Fruit fly (Drosophila melanogaster): ENCODE data around the gene rtp.

rtp gene

dm6 chr3R:5217278-5217714 is 19.8 kb downstream of the rtp start, which contains the start of gene cno (continued):
- peak; percentile 15 for TF ChIP-seq Sin3A (optimal IDR thresholded peaks at IDR 0.05)
- TF ChIP-seq chm (GFP tag; IDR thresholded peaks at IDR 0.05) = peak; percentile 83
- TF ChIP-seq CHES-1-like (GFP tag; optimal IDR thresholded peaks at IDR 0.05) = peak; percentile 28
- peak; percentile 1 for TF ChIP-seq HHEX (GFP tag; optimal IDR thresholded peaks at IDR 0.05)
- TF ChIP-seq Camta (GFP tag; optimal IDR thresholded peaks at IDR 0.05) = no peak
- TF ChIP-seq CG13775 (GFP tag; optimal IDR thresholded peaks at IDR 0.05) = no peak
- peak; percentile 33 for TF ChIP-seq CG8290 (GFP tag; optimal IDR thresholded peaks at IDR 0.05)
- TF ChIP-seq CG8290 (tag; optimal IDR thresholded peaks at IDR 0.05) = peak in 1 of 2 experiments; percentile 70
- peak; percentile 28; the same call in 1 of the 2 replicates for TF ChIP-seq bbx (GFP tag; IDR thresholded peaks at IDR 0.05; ENCODE audit: partially characterized antibody)
- TF ChIP-seq phol (tag; optimal IDR thresholded peaks at IDR 0.05) = peak; percentile 67
- TF ChIP-seq Med (GFP tag) = peak; percentile 89
- peak; percentile 36 for TF ChIP-seq her (GFP tag; optimal IDR thresholded peaks at IDR 0.05)
- TF ChIP-seq Dek (tag; optimal IDR thresholded peaks at IDR 0.05) = peak; percentile 36
- peak; percentile 9 for TF ChIP-seq CG11398 (GFP tag; optimal IDR thresholded peaks at IDR 0.05)
- 0 out of 2 replicates have a peak, but pooled peaks have one; percentile 26 for TF ChIP-seq CG17328 (GFP tag; IDR thresholded peaks at IDR 0.05)
- TF ChIP-seq Oli (tag; optimal IDR thresholded peaks at IDR 0.05) = no peak
- peak; percentile 59 for TF ChIP-seq CG14710 (tag; optimal IDR thresholded peaks at IDR 0.05)
- peak; percentile 43 for TF ChIP-seq CG2712 (tag; optimal IDR thresholded peaks at IDR 0.05)
- no peak for TF ChIP-seq CG4424 (GFP tag; optimal IDR thresholded peaks at IDR 0.05)
- 0 out of 2 replicates have a peak, but pooled peaks have one; percentile 12 for TF ChIP-seq CG32767 (GFP tag; IDR thresholded peaks at IDR 0.05)
- no peak for TF ChIP-seq CG2129 (GFP tag; IDR thresholded peaks at IDR 0.05; ENCODE audit: partially characterized antibody)
- 0 out of 3 replicates have a peak, but pooled peaks have one; percentile 39 for TF ChIP-seq CG6791 (GFP tag; IDR thresholded peaks at IDR 0.05; ENCODE audit: partially characterized antibody)
- peak; percentile 31 for TF ChIP-seq Fer1 (GFP tag; optimal IDR thresholded peaks at IDR 0.05)
- no peak for TF ChIP-seq CG43689 (GFP tag; IDR thresholded peaks at IDR 0.05)
- peak; percentile 56 for TF ChIP-seq hkb (optimal IDR thresholded peaks at IDR 0.05)
- 0 out of 2 replicates have a peak, but pooled peaks have one; percentile 12 for TF ChIP-seq hkb (GFP tag; IDR thresholded peaks at IDR 0.05)
- peak; percentile 71 for TF ChIP-seq CG9437 (GFP tag; optimal IDR thresholded peaks at IDR 0.05)
- TF ChIP-seq trem (tag; optimal IDR thresholded peaks at IDR 0.05) = peak; percentile 72
- TF ChIP-seq Bgb (GFP tag; IDR thresholded peaks at IDR 0.05; ENCODE audit: partially characterized antibody) = peak; percentile 65; the same call in 1 of the 2 replicates
- peak; percentile 79 for TF ChIP-seq CG15479 (GFP tag; optimal IDR thresholded peaks at IDR 0.05)
- no peak for TF ChIP-seq CG4328 (GFP tag; optimal IDR thresholded peaks at IDR 0.05)
- TF ChIP-seq CrebB (tag; optimal IDR thresholded peaks at IDR 0.05) = peak; percentile 20
- no peak for TF ChIP-seq Taf1 (GFP tag; IDR thresholded peaks at IDR 0.05)
- TF ChIP-seq da (GFP tag; optimal IDR thresholded peaks at IDR 0.05) = no peak
- peak; percentile 7 for TF ChIP-seq CG3163 (GFP tag; optimal IDR thresholded peaks at IDR 0.05)
- TF ChIP-seq MBD-R2 (GFP tag; IDR thresholded peaks at IDR 0.05) = peak; percentile 36; the same call in 1 of the 2 replicates
- TF ChIP-seq danr (GFP tag; IDR thresholded peaks at IDR 0.05) = no peak
- TF ChIP-seq Dbx (GFP tag; IDR thresholded peaks at IDR 0.05) = 0 out of 3 replicates have a peak, but pooled peaks have one; percentile 37
- TF ChIP-seq ATbp (GFP tag; optimal IDR thresholded peaks at IDR 0.05) = no peak
- TF ChIP-seq stc (GFP tag; IDR thresholded peaks at IDR 0.05) = peak; percentile 11; the same call in 1 of the 2 replicates
- TF ChIP-seq gcm (GFP tag; optimal IDR thresholded peaks at IDR 0.05) = peak; percentile 12
- peak; percentile 91 for TF ChIP-seq Jarid2 (GFP tag; optimal IDR thresholded peaks at IDR 0.05)
- TF ChIP-seq sens (GFP tag) = peak; percentile 87
- no peak for TF ChIP-seq pfk (GFP tag; optimal IDR thresholded peaks at IDR 0.05)
- peak; percentile 38; the same call in 1 of the 3 replicates for TF ChIP-seq gce (GFP tag; IDR thresholded peaks at IDR 0.05)
- TF ChIP-seq ato (GFP tag; IDR thresholded peaks at IDR 0.05; ENCODE audit: partially characterized antibody) = peak; percentile 24; the same call in 1 of the 2 replicates
- peak; percentile 28 for TF ChIP-seq CG17385 (GFP tag; optimal IDR thresholded peaks at IDR 0.05)
- TF ChIP-seq nmo (GFP tag; optimal IDR thresholded peaks at IDR 0.05) = peak; percentile 62
- TF ChIP-seq insv (GFP tag; optimal IDR thresholded peaks at IDR 0.05) = peak in 1 of 2 experiments; percentile 8
- TF ChIP-seq pita (GFP tag; optimal IDR thresholded peaks at IDR 0.05) = peak; percentile 87
